Fruit fly (Drosophila melanogaster): ENCODE data around the gene CG14073.

DNA sequence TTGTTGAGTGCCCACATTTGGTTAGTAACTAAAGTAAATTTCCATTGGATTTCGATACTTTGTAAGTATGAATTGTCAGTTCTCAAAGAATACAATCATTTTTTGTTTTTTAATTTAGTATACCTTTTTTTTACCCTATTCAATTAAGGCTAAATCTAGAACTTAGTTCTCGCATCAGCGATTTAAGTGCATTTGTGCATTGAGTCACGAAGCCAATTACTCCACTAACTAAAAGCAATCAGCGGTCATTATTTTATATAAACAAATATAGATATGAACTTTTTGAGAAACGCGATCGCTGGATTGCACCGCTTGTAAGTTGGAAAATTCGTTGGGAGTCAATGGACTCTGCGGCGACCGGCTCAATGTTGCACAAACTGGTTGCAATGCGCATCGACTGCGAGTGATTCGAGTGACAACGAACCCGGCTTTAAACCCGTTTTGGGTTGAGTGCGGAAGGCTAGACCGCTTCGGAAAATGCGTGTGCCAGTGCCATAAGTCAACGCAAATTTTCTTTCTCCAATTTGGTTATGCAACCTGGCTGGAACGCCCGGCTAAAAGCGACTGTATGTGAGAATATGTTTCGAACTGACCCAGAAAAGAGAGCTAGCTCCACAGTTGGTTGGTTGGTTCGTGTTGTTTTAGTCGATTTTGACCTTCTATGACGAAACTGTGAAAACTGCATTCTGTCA is 3.5 kb upstream of the CG14073 start:
- TF ChIP-seq cad (GFP tag; optimal IDR thresholded peaks at IDR 0.05) (no peak), ranshi (GFP tag; IDR thresholded peaks at IDR 0.05) (no peak), CG10274 (GFP tag; optimal IDR thresholded peaks at IDR 0.05) (no peak), mld (GFP tag; IDR thresholded peaks at IDR 0.05; ENCODE audit: partially characterized antibody) (no peak), grn (GFP tag; optimal IDR thresholded peaks at IDR 0.05) (no peak), CG1233 (GFP tag; optimal IDR thresholded peaks at IDR 0.05) (no peak)

All from whole organism, embryonic.